Fruit fly (Drosophila melanogaster) whole organism, embryonic: ENCODE measurements around the gene CG14357.

Experiments used
- CG11696 ChIP-seq: fragments of 200-800 bp; sonication (Bioruptor generic); IDR thresholded peaks from 2 replicates; pipeline ENCODE4 v1.3.6; 2022; ENCODE audit warnings: missing biosample characterization, missing genetic modification characterization
- CG12391 ChIP-seq: fragments of 200-800 bp; sonication (Bioruptor generic); optimal IDR thresholded peaks from 3 replicates; lab custom pipeline; 2018; ENCODE audit warnings: missing biosample characterization, mild to moderate bottlenecking, missing genetic modification characterization, moderate library complexity
- CG13894 ChIP-seq: fragments of 200-800 bp; sonication (Bioruptor generic); optimal IDR thresholded peaks from 3 replicates; lab custom pipeline; 2018; ENCODE audit warnings: missing biosample characterization, mild to moderate bottlenecking, missing genetic modification characterization, moderate library complexity
- Fer2 ChIP-seq: fragments of 200-800 bp; sonication (Bioruptor generic); optimal IDR thresholded peaks from 2 replicates; lab custom pipeline; 2018; ENCODE audit warnings: missing biosample characterization, mild to moderate bottlenecking, missing genetic modification characterization, moderate library complexity
- Hsf ChIP-seq: fragments of 200-800 bp; sonication (Bioruptor generic); optimal IDR thresholded peaks from 3 replicates; lab custom pipeline; 2016; ENCODE audit warnings: missing biosample characterization, missing genetic modification characterization
- Usf ChIP-seq: fragments of 200-800 bp; sonication (Bioruptor generic); optimal IDR thresholded peaks from 2 replicates; lab custom pipeline; 2017; ENCODE audit warnings: missing genotype, missing biosample characterization, missing genetic modification characterization
- bigmax ChIP-seq: fragments of 200-800 bp; sonication (Bioruptor generic); optimal IDR thresholded peaks from 2 replicates; lab custom pipeline; 2018; ENCODE audit warnings: missing biosample characterization, mild to moderate bottlenecking, missing genetic modification characterization
- chinmo ChIP-seq: fragments of 200-800 bp; sonication (Bioruptor generic); IDR thresholded peaks from 4 replicates; pipeline ENCODE4 v1.3.6; 2022; ENCODE audit warnings: missing biosample characterization, missing genetic modification characterization; ENCODE audit not compliant: partially characterized antibody
- hth ChIP-seq: fragments of >200 bp; optimal IDR thresholded peaks from 2 replicates; lab custom pipeline; 2017; ENCODE audit warnings: inconsistent platforms

dm6 chr3R:14095916-14096315 is 16.1 kb downstream of the CG14357 start:
- TF ChIP-seq CG13894 (tag; lab: Kevin White, UChicago) (no peak), bigmax (GFP tag; lab: Kevin White, UChicago) (no peak), CG11696 (GFP tag; lab: Robert Waterston, UW) (no peak), Hsf (GFP tag; lab: Kevin White, UChicago) (no peak), chinmo (GFP tag; lab: Robert Waterston, UW) (0 out of 4 replicates have a peak, but pooled peaks have one; percentile 34), CG12391 (tag; lab: Kevin White, UChicago) (no peak), hth (lab: Kevin White, UChicago) (no peak), Usf (no peak), Fer2 (tag; lab: Kevin White, UChicago) (no peak)
